Fruit fly (Drosophila melanogaster) whole organism, embryonic: ENCODE measurements around the gene nompC.
A peak's percentile ranks its signal among the peaks of the same experiment; 100 is the strongest.

Experiments used
- Awh ChIP-seq: fragments of 200-800 bp; sonication (Bioruptor generic); IDR thresholded peaks from 2 replicates; pipeline ENCODE4, ENCODE4 v1.3.6; 2022; ENCODE audit warnings: missing biosample characterization, missing genetic modification characterization
- Blimp-1 ChIP-seq: fragments of 200-800 bp; sonication (Bioruptor generic); optimal IDR thresholded peaks from 3 replicates; lab custom pipeline; 2018; ENCODE audit warnings: missing biosample characterization, missing genetic modification characterization, mild to moderate bottlenecking, moderate library complexity, missing genetic modification reagents
- Bteb2 ChIP-seq: fragments of 200-800 bp; sonication (Bioruptor generic); optimal IDR thresholded peaks from 2 replicates; lab custom pipeline; 2016; ENCODE audit warnings: missing biosample characterization, missing genetic modification characterization
- CG10654 ChIP-seq: fragments of 200-800 bp; sonication (Bioruptor generic); optimal IDR thresholded peaks from 2 replicates; lab custom pipeline; 2016; ENCODE audit warnings: missing biosample characterization, missing genetic modification characterization
- CG11504 ChIP-seq: fragments of 200-800 bp; sonication (Bioruptor generic); optimal IDR thresholded peaks from 3 replicates; lab custom pipeline; 2019; ENCODE audit warnings: missing biosample characterization, mild to moderate bottlenecking, missing genetic modification characterization, moderate library complexity
- CG1233 ChIP-seq: fragments of 200-800 bp; sonication (Bioruptor generic); optimal IDR thresholded peaks from 4 replicates; lab custom pipeline; 2018; ENCODE audit warnings: missing biosample characterization, mild to moderate bottlenecking, missing genetic modification characterization
- CG12659 ChIP-seq: fragments of 200-800 bp; sonication (Bioruptor generic); optimal IDR thresholded peaks from 3 replicates; lab custom pipeline; 2017; ENCODE audit warnings: mild to moderate bottlenecking, missing biosample characterization, missing genetic modification reagents, missing genetic modification characterization
- CG13287 ChIP-seq: fragments of 200-800 bp; sonication (Bioruptor generic); IDR thresholded peaks from 2 replicates; pipeline ENCODE4 v1.3.6; 2022; ENCODE audit warnings: missing biosample characterization, missing genetic modification characterization; ENCODE audit not compliant: partially characterized antibody
- CG17328 ChIP-seq: fragments of 200-800 bp; sonication (Bioruptor generic); IDR thresholded peaks from 2 replicates; pipeline ENCODE4 v1.3.6; 2022; ENCODE audit warnings: missing biosample characterization, missing genetic modification characterization
- CG17359 ChIP-seq: fragments of 200-800 bp; sonication (Bioruptor generic); optimal IDR thresholded peaks from 3 replicates; lab custom pipeline; 2018; ENCODE audit warnings: missing biosample characterization, mild to moderate bottlenecking, missing genetic modification characterization, moderate library complexity
- CG17802 ChIP-seq: fragments of 200-800 bp; sonication (Bioruptor generic); optimal IDR thresholded peaks from 2 replicates; lab custom pipeline; 2018; ENCODE audit warnings: missing biosample characterization, mild to moderate bottlenecking, missing genetic modification characterization, moderate library complexity
- CG1792 ChIP-seq: fragments of 200-800 bp; sonication (Bioruptor generic); optimal IDR thresholded peaks from 2 replicates; lab custom pipeline; 2016; ENCODE audit warnings: missing biosample characterization, missing genetic modification characterization
- CG3065 ChIP-seq: fragments of 200-800 bp; sonication (Bioruptor generic); optimal IDR thresholded peaks from 2 replicates; lab custom pipeline; 2016; ENCODE audit warnings: missing biosample characterization, missing genetic modification characterization
- CG34422 ChIP-seq: fragments of 200-800 bp; sonication (Bioruptor generic); IDR thresholded peaks from 3 replicates; pipeline ENCODE4 v1.3.6; 2022; ENCODE audit warnings: missing biosample characterization, missing genetic modification characterization
- CG3838 ChIP-seq: fragments of 200-800 bp; sonication (Bioruptor generic); optimal IDR thresholded peaks from 3 replicates; lab custom pipeline; 2016; ENCODE audit warnings: missing biosample characterization, missing genetic modification characterization
- CG6683 ChIP-seq: fragments of 200-800 bp; sonication (Bioruptor generic); optimal IDR thresholded peaks from 2 replicates; lab custom pipeline; 2017; ENCODE audit warnings: missing biosample characterization, mild to moderate bottlenecking, missing genetic modification characterization, missing genetic modification reagents
- CG7372 ChIP-seq: fragments of 200-800 bp; sonication (Bioruptor generic); IDR thresholded peaks from 2 replicates; pipeline ENCODE4 v1.3.6; 2022; ENCODE audit warnings: missing biosample characterization, missing genetic modification characterization
- CG7745 ChIP-seq: fragments of 200-800 bp; sonication (Bioruptor generic); optimal IDR thresholded peaks from 2 replicates; lab custom pipeline; 2018; ENCODE audit warnings: missing biosample characterization, mild to moderate bottlenecking, missing genetic modification characterization, moderate library complexity
- CG7928 ChIP-seq: fragments of 200-800 bp; sonication (Bioruptor generic); optimal IDR thresholded peaks from 2 replicates; lab custom pipeline; 2017; ENCODE audit warnings: missing biosample characterization, mild to moderate bottlenecking, missing genetic modification characterization
- CG8924 ChIP-seq: fragments of 200-800 bp; optimal IDR thresholded peaks from 3 replicates; lab custom pipeline; 2019; ENCODE audit warnings: missing biosample characterization, mild to moderate bottlenecking, missing genetic modification characterization, moderate library complexity
- CG9817 ChIP-seq: fragments of 200-800 bp; sonication (Bioruptor generic); optimal IDR thresholded peaks from 2 replicates; lab custom pipeline; 2018; ENCODE audit warnings: missing biosample characterization, mild to moderate bottlenecking, missing genetic modification characterization, moderate library complexity
- CG9876 ChIP-seq: fragments of 200-800 bp; sonication (Bioruptor generic); optimal IDR thresholded peaks from 2 replicates; lab custom pipeline; 2016; ENCODE audit warnings: missing biosample characterization, missing genetic modification characterization
- CrebB ChIP-seq: fragments of 200-800 bp; sonication (Bioruptor generic); optimal IDR thresholded peaks from 3 replicates; lab custom pipeline; 2018; ENCODE audit warnings: missing biosample characterization, mild to moderate bottlenecking, missing genetic modification characterization
- D19A ChIP-seq: fragments of 200-800 bp; optimal IDR thresholded peaks from 3 replicates; lab custom pipeline; 2019; ENCODE audit warnings: missing biosample characterization, mild to moderate bottlenecking, missing genetic modification characterization, moderate library complexity
- Fer1 ChIP-seq: fragments of 200-800 bp; sonication (Bioruptor generic); optimal IDR thresholded peaks from 2 replicates; lab custom pipeline; 2017; ENCODE audit warnings: missing biosample characterization, mild to moderate bottlenecking, missing genetic modification characterization
- Kr ChIP-seq: fragments of 200-800 bp; sonication (Bioruptor generic); optimal IDR thresholded peaks from 2 replicates; lab custom pipeline; 2017; ENCODE audit warnings: missing biosample characterization, mild to moderate bottlenecking, missing genetic modification characterization
- MTF-1 ChIP-seq: fragments of 200-800 bp; sonication (Bioruptor generic); optimal IDR thresholded peaks from 2 replicates; lab custom pipeline; 2018; ENCODE audit warnings: missing biosample characterization, mild to moderate bottlenecking, missing genetic modification characterization, borderline replicate concordance
- NC2α ChIP-seq: fragments of 200-800 bp; sonication (Bioruptor generic); optimal IDR thresholded peaks from 2 replicates; lab custom pipeline; 2016; ENCODE audit warnings: missing biosample characterization, missing genetic modification characterization
- NK7.1 ChIP-seq: fragments of 200-800 bp; sonication (Bioruptor generic); optimal IDR thresholded peaks from 3 replicates; lab custom pipeline; 2016; ENCODE audit warnings: missing biosample characterization, missing genetic modification characterization
- Sry-δ ChIP-seq: fragments of 200-800 bp; sonication (Bioruptor generic); optimal IDR thresholded peaks from 2 replicates; lab custom pipeline; 2016; ENCODE audit warnings: missing biosample characterization, missing genetic modification characterization
- al ChIP-seq: fragments of 200-800 bp; sonication (Bioruptor generic); IDR thresholded peaks from 2 replicates; pipeline ENCODE4 v1.3.6; 2022; ENCODE audit warnings: missing biosample characterization, missing genetic modification characterization
- amos ChIP-seq: fragments of 200-800 bp; sonication (Bioruptor generic); IDR thresholded peaks from 2 replicates; pipeline ENCODE4 v1.3.6; 2022; ENCODE audit warnings: missing biosample characterization, missing genetic modification characterization; ENCODE audit not compliant: partially characterized antibody
- bsh ChIP-seq, 2 experiments: fragments of 200-800 bp; sonication (Bioruptor generic); optimal IDR thresholded peaks; 2 replicates each; lab custom pipeline; 2017 to 2018; ENCODE audit warnings: mild to moderate bottlenecking in 2 of 2, missing biosample characterization in 2 of 2, missing genetic modification characterization in 2 of 2, moderate library complexity in 1 of 2
- cg ChIP-seq: fragments of 200-800 bp; sonication (Bioruptor generic); optimal IDR thresholded peaks from 3 replicates; lab custom pipeline; 2019; ENCODE audit warnings: missing biosample characterization, mild to moderate bottlenecking, missing genetic modification characterization, moderate library complexity
- dysf ChIP-seq: fragments of 200-800 bp; sonication (Bioruptor generic); IDR thresholded peaks from 3 replicates; pipeline ENCODE4 v1.3.6; 2022; ENCODE audit warnings: missing biosample characterization, missing genetic modification characterization
- her ChIP-seq: fragments of 200-800 bp; sonication (Bioruptor generic); optimal IDR thresholded peaks from 2 replicates; lab custom pipeline; 2016; ENCODE audit warnings: missing biosample characterization, missing genetic modification characterization
- ken ChIP-seq: fragments of 200-800 bp; sonication (Bioruptor generic); IDR thresholded peaks from 3 replicates; pipeline ENCODE4 v1.3.6; 2022; ENCODE audit warnings: missing biosample characterization, missing genetic modification characterization
- lab ChIP-seq: fragments of 200-800 bp; sonication (Bioruptor generic); optimal IDR thresholded peaks from 3 replicates; lab custom pipeline; 2017; ENCODE audit warnings: missing biosample characterization, missing genetic modification characterization, mild to moderate bottlenecking, moderate library complexity, missing genetic modification reagents
- nerfin-1 ChIP-seq: fragments of 200-800 bp; sonication (Bioruptor generic); optimal IDR thresholded peaks from 3 replicates; lab custom pipeline; 2019; ENCODE audit warnings: missing biosample characterization, mild to moderate bottlenecking, missing genetic modification characterization, moderate library complexity
- nerfin-2 ChIP-seq: fragments of 200-800 bp; sonication (Bioruptor generic); IDR thresholded peaks from 2 replicates; pipeline ENCODE4 v1.3.6; 2022; ENCODE audit warnings: missing biosample characterization, missing genetic modification characterization; ENCODE audit not compliant: partially characterized antibody
- nmo ChIP-seq: fragments of 200-800 bp; sonication (Bioruptor generic); optimal IDR thresholded peaks from 2 replicates; lab custom pipeline; 2018; ENCODE audit warnings: missing biosample characterization, mild to moderate bottlenecking, missing genetic modification characterization, moderate library complexity
- org-1 ChIP-seq: fragments of 200-800 bp; sonication (Bioruptor generic); optimal IDR thresholded peaks from 2 replicates; lab custom pipeline; 2017; ENCODE audit warnings: missing biosample characterization, missing genetic modification characterization
- phol ChIP-seq: fragments of 200-800 bp; sonication (Bioruptor generic); optimal IDR thresholded peaks from 3 replicates; lab custom pipeline; 2018; ENCODE audit warnings: missing biosample characterization, mild to moderate bottlenecking, missing genetic modification characterization, moderate library complexity
- pros ChIP-seq: fragments of 200-800 bp; sonication (Bioruptor generic); optimal IDR thresholded peaks from 3 replicates; lab custom pipeline; 2019; ENCODE audit warnings: missing biosample characterization, mild to moderate bottlenecking, missing genetic modification characterization, moderate library complexity
- sc ChIP-seq, 3 experiments: fragments of >200 bp in 2 of 3; fragments of 200-800 bp in 1 of 3; sonication (Bioruptor generic) in 1 of 3; optimal IDR thresholded peaks; 2 replicates in 2 of 3; 3 replicates in 1 of 3; lab custom pipeline; 2017; ENCODE audit warnings: mild to moderate bottlenecking in 1 of 3, missing biosample characterization in 1 of 3, missing genetic modification characterization in 1 of 3, missing genetic modification reagents in 1 of 3
- slou ChIP-seq: fragments of 200-800 bp; sonication (Bioruptor generic); optimal IDR thresholded peaks from 3 replicates; lab custom pipeline; 2016; ENCODE audit warnings: missing biosample characterization, missing genetic modification characterization
- stwl ChIP-seq: fragments of 200-800 bp; sonication (Bioruptor generic); optimal IDR thresholded peaks from 3 replicates; lab custom pipeline; 2018; ENCODE audit warnings: missing biosample characterization, mild to moderate bottlenecking, missing genetic modification characterization, moderate library complexity
- yki ChIP-seq: fragments of >200 bp; optimal IDR thresholded peaks from 3 replicates; lab custom pipeline; 2018
- zen2 ChIP-seq: fragments of 200-800 bp; sonication (Bioruptor generic); IDR thresholded peaks from 3 replicates; pipeline ENCODE4 v1.3.6; 2022; ENCODE audit warnings: missing biosample characterization, missing genetic modification characterization; ENCODE audit not compliant: partially characterized antibody
- zfh2 ChIP-seq: fragments of 200-800 bp; sonication (Bioruptor generic); optimal IDR thresholded peaks from 2 replicates; lab custom pipeline; 2016; ENCODE audit warnings: missing biosample characterization, missing genetic modification characterization

nompC gene

dm6 chr2L:5393339-5393738, 47.3 kb downstream of the nompC start (continued):
- no peak for TF ChIP-seq sc (optimal IDR thresholded peaks at IDR 0.05; lab: Kevin White, UChicago)
- TF ChIP-seq sc (GFP tag; optimal IDR thresholded peaks at IDR 0.05; lab: Kevin White, UChicago), result no peak
- TF ChIP-seq CG12659, result no peak
- TF ChIP-seq nerfin-1 (tag; lab: Kevin White, UChicago), result no peak
- TF ChIP-seq cg (GFP tag; lab: Kevin White, UChicago), result no peak
- no peak for TF ChIP-seq CG1233
- peak; percentile 64 for TF ChIP-seq CG11504 (tag; lab: Kevin White, UChicago)
- TF ChIP-seq phol, result peak; percentile 41
- peak; percentile 19 for TF ChIP-seq nmo
- TF ChIP-seq Fer1, result no peak
- no peak for TF ChIP-seq MTF-1
- no peak for TF ChIP-seq CG34422 (GFP tag; lab: Robert Waterston, UW)
- no peak for TF ChIP-seq yki
- no peak for TF ChIP-seq Sry-δ (GFP tag; lab: Kevin White, UChicago)
- no peak for TF ChIP-seq org-1
- no peak for TF ChIP-seq Awh (GFP tag; lab: Robert Waterston, UW)
- TF ChIP-seq NK7.1, result no peak
- no peak for TF ChIP-seq Bteb2
- TF ChIP-seq ken (GFP tag; lab: Robert Waterston, UW), result no peak
- no peak for TF ChIP-seq CG6683
- TF ChIP-seq CG3838 (GFP tag; lab: Kevin White, UChicago), result no peak
- TF ChIP-seq CG9876 (GFP tag; lab: Kevin White, UChicago), result no peak
- TF ChIP-seq stwl (tag; lab: Kevin White, UChicago), result no peak
- no peak for TF ChIP-seq slou (GFP tag; lab: Kevin White, UChicago)
- no peak for TF ChIP-seq CG7745 (tag; lab: Kevin White, UChicago)
- peak; percentile 29; the same call in 1 of the 2 replicates for TF ChIP-seq CG17328 (GFP tag; lab: Robert Waterston, UW)
- TF ChIP-seq dysf, result no peak
- TF ChIP-seq D19A (tag; lab: Kevin White, UChicago), result no peak
- TF ChIP-seq CG7928 (GFP tag; lab: Kevin White, UChicago), result no peak
- no peak for TF ChIP-seq CrebB (tag; lab: Kevin White, UChicago)
- no peak for TF ChIP-seq CG3065 (GFP tag; lab: Kevin White, UChicago)
- TF ChIP-seq NC2α (GFP tag; lab: Kevin White, UChicago), result no peak
- no peak for TF ChIP-seq al (GFP tag; lab: Robert Waterston, UW)
- no peak for TF ChIP-seq CG17359
- TF ChIP-seq her (GFP tag; lab: Kevin White, UChicago), result no peak
- TF ChIP-seq lab (GFP tag; lab: Kevin White, UChicago), result no peak
- TF ChIP-seq CG7372 (GFP tag; lab: Robert Waterston, UW), result no peak
- TF ChIP-seq CG8924, result peak; percentile 6
- no peak for TF ChIP-seq zen2 (GFP tag; lab: Robert Waterston, UW)
- no peak for TF ChIP-seq CG9817 (tag; lab: Kevin White, UChicago)
- peak; percentile 20 for TF ChIP-seq Blimp-1
- no peak for TF ChIP-seq amos (GFP tag; lab: Robert Waterston, UW)
- no peak for TF ChIP-seq Kr (GFP tag; lab: Kevin White, UChicago)
- TF ChIP-seq CG10654 (GFP tag; lab: Kevin White, UChicago), result no peak
- TF ChIP-seq nerfin-2 (GFP tag; lab: Robert Waterston, UW), result no peak
- TF ChIP-seq CG13287 (GFP tag; lab: Robert Waterston, UW), result no peak
- no peak for TF ChIP-seq CG17802
- TF ChIP-seq zfh2 (GFP tag; lab: Kevin White, UChicago), result no peak
- TF ChIP-seq bsh (GFP tag; optimal IDR thresholded peaks at IDR 0.05; lab: Kevin White, UChicago), result peak in 1 of 2 experiments; percentile 13
- TF ChIP-seq CG1792, result no peak
- no peak for TF ChIP-seq pros
